Fruit fly (Drosophila melanogaster): ENCODE measurements around the gene Nepl3.

Gene Nepl3

dm6 chr2L:5089642-5090041 is 31.6 kb upstream of the Nepl3 start:
- TF ChIP-seq Snoo (tag; optimal IDR thresholded peaks at IDR 0.05) (no peak), CG15710 (tag; optimal IDR thresholded peaks at IDR 0.05) (no peak), fd96Ca (GFP tag; IDR thresholded peaks at IDR 0.05) (no peak), Ets98B (GFP tag; IDR thresholded peaks at IDR 0.05) (no peak), CG12605 (GFP tag; IDR thresholded peaks at IDR 0.05) (no peak), rn (GFP tag; IDR thresholded peaks at IDR 0.05) (no peak), EcR (GFP tag; optimal IDR thresholded peaks at IDR 0.05) (no peak)

- TF ChIP-seq CG15710 (tag; optimal IDR thresholded peaks at IDR 0.05) (no peak), D1 (tag; optimal IDR thresholded peaks at IDR 0.05) (no peak), CG32121 (GFP tag; IDR thresholded peaks at IDR 0.05) (no peak), CG14655 (GFP tag; optimal IDR thresholded peaks at IDR 0.05) (no peak), CG8159 (tag; optimal IDR thresholded peaks at IDR 0.05) (no peak), Pif1B (GFP tag; optimal IDR thresholded peaks at IDR 0.05) (no peak), CG9948 (tag; optimal IDR thresholded peaks at IDR 0.05) (no peak), fd96Ca (GFP tag; IDR thresholded peaks at IDR 0.05) (no peak), CG4496 (GFP tag; IDR thresholded peaks at IDR 0.05) (no peak), rn (GFP tag; IDR thresholded peaks at IDR 0.05) (no peak), CG12605 (GFP tag; IDR thresholded peaks at IDR 0.05) (no peak), Pif1A (GFP tag; optimal IDR thresholded peaks at IDR 0.05) (no peak), CG8301 (tag; optimal IDR thresholded peaks at IDR 0.05) (no peak), CG10348 (GFP tag; IDR thresholded peaks at IDR 0.05) (no peak)
These were observed 30.7 kb upstream of the Nepl3 start for dm6 chr2L:5088649-5089270.

- TF ChIP-seq CG8301 (tag; optimal IDR thresholded peaks at IDR 0.05) = peak; percentile 83
- TF ChIP-seq CG4496 (GFP tag; IDR thresholded peaks at IDR 0.05) = peak; percentile 81
- TF ChIP-seq CG13204 (GFP tag; optimal IDR thresholded peaks at IDR 0.05) = peak; percentile 66
- TF ChIP-seq CG10348 (GFP tag; IDR thresholded peaks at IDR 0.05) = no peak
- TF ChIP-seq fd96Ca (GFP tag; IDR thresholded peaks at IDR 0.05) = peak; percentile 69; the same call in 2 of the 3 replicates
- peak; percentile 76 for TF ChIP-seq D1 (tag; optimal IDR thresholded peaks at IDR 0.05)
- TF ChIP-seq CG9948 (tag; optimal IDR thresholded peaks at IDR 0.05) = peak; percentile 83
- peak; percentile 92 for TF ChIP-seq Pif1B (GFP tag; optimal IDR thresholded peaks at IDR 0.05)
- peak; percentile 87 for TF ChIP-seq CG8159 (tag; optimal IDR thresholded peaks at IDR 0.05)
- TF ChIP-seq EcR (GFP tag; optimal IDR thresholded peaks at IDR 0.05) = peak; percentile 13
- TF ChIP-seq Ets98B (GFP tag; IDR thresholded peaks at IDR 0.05) = peak; percentile 55
- peak; percentile 72 for TF ChIP-seq gl (tag; optimal IDR thresholded peaks at IDR 0.05)
- TF ChIP-seq CG17806 (tag; optimal IDR thresholded peaks at IDR 0.05) = peak; percentile 81
- peak; percentile 71 for TF ChIP-seq CG12605 (GFP tag; IDR thresholded peaks at IDR 0.05)
- TF ChIP-seq CG15710 (tag; optimal IDR thresholded peaks at IDR 0.05) = peak; percentile 85
- peak; percentile 86 for TF ChIP-seq CG14655 (GFP tag; optimal IDR thresholded peaks at IDR 0.05)
- peak; percentile 78 for TF ChIP-seq CG34367 (tag; optimal IDR thresholded peaks at IDR 0.05)
- no peak for TF ChIP-seq rn (GFP tag; IDR thresholded peaks at IDR 0.05)
- peak; percentile 84 for TF ChIP-seq Snoo (tag; optimal IDR thresholded peaks at IDR 0.05)
- peak; percentile 62 for TF ChIP-seq CG32121 (GFP tag; IDR thresholded peaks at IDR 0.05)
- peak; percentile 90 for TF ChIP-seq Pif1A (GFP tag; optimal IDR thresholded peaks at IDR 0.05)
These were observed 29.0 kb upstream of the Nepl3 start for dm6 chr2L:5086905-5087522.

dm6 chr2L:5085561-5085960 is 27.5 kb upstream of the Nepl3 start:
- TF ChIP-seq CG9948 (tag; optimal IDR thresholded peaks at IDR 0.05) = peak; percentile 20
- no peak for TF ChIP-seq EcR (GFP tag; optimal IDR thresholded peaks at IDR 0.05)
- 0 out of 2 replicates have a peak, but pooled peaks have one; percentile 29 for TF ChIP-seq CG32121 (GFP tag; IDR thresholded peaks at IDR 0.05)
- TF ChIP-seq fd96Ca (GFP tag; IDR thresholded peaks at IDR 0.05) = no peak
- no peak for TF ChIP-seq CG34367 (tag; optimal IDR thresholded peaks at IDR 0.05)
- TF ChIP-seq gl (tag; optimal IDR thresholded peaks at IDR 0.05) = no peak
- TF ChIP-seq CG13204 (GFP tag; optimal IDR thresholded peaks at IDR 0.05) = no peak
- no peak for TF ChIP-seq D1 (tag; optimal IDR thresholded peaks at IDR 0.05)
- no peak for TF ChIP-seq rn (GFP tag; IDR thresholded peaks at IDR 0.05)
- peak; percentile 1 for TF ChIP-seq Pif1B (GFP tag; optimal IDR thresholded peaks at IDR 0.05)
- no peak for TF ChIP-seq CG4496 (GFP tag; IDR thresholded peaks at IDR 0.05)
- peak; percentile 31; the same call in 1 of the 2 replicates for TF ChIP-seq Ets98B (GFP tag; IDR thresholded peaks at IDR 0.05)
- peak; percentile 24 for TF ChIP-seq CG8301 (tag; optimal IDR thresholded peaks at IDR 0.05)
- peak; percentile 20 for TF ChIP-seq CG17806 (tag; optimal IDR thresholded peaks at IDR 0.05)
- TF ChIP-seq Pif1A (GFP tag; optimal IDR thresholded peaks at IDR 0.05) = peak; percentile 53
- TF ChIP-seq CG10348 (GFP tag; IDR thresholded peaks at IDR 0.05) = no peak
- peak; percentile 1 for TF ChIP-seq CG14655 (GFP tag; optimal IDR thresholded peaks at IDR 0.05)
- peak; percentile 22 for TF ChIP-seq CG15710 (tag; optimal IDR thresholded peaks at IDR 0.05)
- no peak for TF ChIP-seq CG8159 (tag; optimal IDR thresholded peaks at IDR 0.05)
- no peak for TF ChIP-seq CG12605 (GFP tag; IDR thresholded peaks at IDR 0.05)
- peak; percentile 36 for TF ChIP-seq Snoo (tag; optimal IDR thresholded peaks at IDR 0.05)

dm6 chr2L:5084586-5085257 is 26.7 kb upstream of the Nepl3 start:
- TF ChIP-seq EcR (GFP tag; optimal IDR thresholded peaks at IDR 0.05) (peak; percentile 5), CG10348 (GFP tag; IDR thresholded peaks at IDR 0.05) (no peak), Pif1A (GFP tag; optimal IDR thresholded peaks at IDR 0.05) (peak; percentile 5), CG34367 (tag; optimal IDR thresholded peaks at IDR 0.05) (no peak), CG32121 (GFP tag; IDR thresholded peaks at IDR 0.05) (peak; percentile 14; the same call in 1 of the 2 replicates), CG14655 (GFP tag; optimal IDR thresholded peaks at IDR 0.05) (no peak), Ets98B (GFP tag; IDR thresholded peaks at IDR 0.05) (no peak)
